Fruit fly (Drosophila melanogaster) whole organism, pupa: Measurements from ENCODE around the gene CG18233.

ENCODE experiments used
- CG10348 ChIP-seq: fragments of 200-800 bp; sonication (Bioruptor generic); IDR thresholded peaks from 2 replicates; pipeline ENCODE4 v1.3.6; 2022; ENCODE audit warnings: missing biosample characterization, missing genetic modification characterization
- CG12605 ChIP-seq: fragments of 200-800 bp; sonication (Bioruptor generic); IDR thresholded peaks from 2 replicates; pipeline ENCODE4 v1.3.6; 2022; ENCODE audit warnings: missing biosample characterization, missing genetic modification characterization
- CG13204 ChIP-seq: fragments of 200-800 bp; sonication (Bioruptor generic); optimal IDR thresholded peaks from 2 replicates; lab custom pipeline; 2018; ENCODE audit warnings: missing biosample characterization, mild to moderate bottlenecking, missing genetic modification characterization, moderate library complexity
- CG14655 ChIP-seq: fragments of 200-800 bp; sonication (Bioruptor generic); optimal IDR thresholded peaks from 3 replicates; lab custom pipeline; 2017; ENCODE audit warnings: mild to moderate bottlenecking, missing biosample characterization, missing genetic modification reagents, missing genetic modification characterization
- CG15710 ChIP-seq: fragments of 200-800 bp; sonication (Bioruptor generic); optimal IDR thresholded peaks from 2 replicates; lab custom pipeline; 2018; ENCODE audit warnings: missing biosample characterization, mild to moderate bottlenecking, missing genetic modification characterization, moderate library complexity
- CG17806 ChIP-seq: fragments of 200-800 bp; sonication (Bioruptor generic); optimal IDR thresholded peaks from 2 replicates; lab custom pipeline; 2018; ENCODE audit warnings: missing biosample characterization, mild to moderate bottlenecking, missing genetic modification characterization, moderate library complexity
- CG32121 ChIP-seq: fragments of 200-800 bp; sonication (Bioruptor generic); IDR thresholded peaks from 2 replicates; pipeline ENCODE4 v1.3.6; 2022; ENCODE audit warnings: missing biosample characterization, missing genetic modification characterization
- CG34367 ChIP-seq: fragments of 200-800 bp; sonication (Bioruptor generic); optimal IDR thresholded peaks from 2 replicates; lab custom pipeline; 2018; ENCODE audit warnings: missing biosample characterization, mild to moderate bottlenecking, missing genetic modification characterization
- CG4496 ChIP-seq: fragments of 200-800 bp; sonication (Bioruptor generic); IDR thresholded peaks from 3 replicates; pipeline ENCODE4 v1.3.6; 2022; ENCODE audit warnings: missing biosample characterization, missing genetic modification characterization
- CG8159 ChIP-seq: fragments of 200-800 bp; sonication (Bioruptor generic); optimal IDR thresholded peaks from 3 replicates; lab custom pipeline; 2018; ENCODE audit warnings: missing biosample characterization, mild to moderate bottlenecking, missing genetic modification characterization, moderate library complexity
- CG8301 ChIP-seq: fragments of 200-800 bp; sonication (Bioruptor generic); optimal IDR thresholded peaks from 2 replicates; lab custom pipeline; 2018; ENCODE audit warnings: missing biosample characterization, mild to moderate bottlenecking, missing genetic modification characterization
- CG9948 ChIP-seq: fragments of 200-800 bp; sonication (Bioruptor generic); optimal IDR thresholded peaks from 2 replicates; lab custom pipeline; 2018; ENCODE audit warnings: missing biosample characterization, mild to moderate bottlenecking, missing genetic modification characterization, moderate library complexity
- D1 ChIP-seq: fragments of 200-800 bp; sonication (Bioruptor generic); optimal IDR thresholded peaks from 2 replicates; lab custom pipeline; 2018; ENCODE audit warnings: missing biosample characterization, mild to moderate bottlenecking, missing genetic modification characterization, moderate library complexity
- EcR ChIP-seq: fragments of 200-800 bp; sonication (Bioruptor generic); optimal IDR thresholded peaks from 3 replicates; lab custom pipeline; 2019; ENCODE audit warnings: missing biosample characterization, missing genetic modification characterization, mild to moderate bottlenecking, moderate library complexity, missing genetic modification reagents
- Ets98B ChIP-seq: fragments of 200-800 bp; sonication (Bioruptor generic); IDR thresholded peaks from 2 replicates; pipeline ENCODE4 v1.3.6; 2022; ENCODE audit warnings: missing biosample characterization, missing genetic modification characterization
- Pif1A ChIP-seq: fragments of 200-800 bp; sonication (Bioruptor generic); optimal IDR thresholded peaks from 3 replicates; lab custom pipeline; 2016; ENCODE audit warnings: missing biosample characterization, missing genetic modification characterization
- Pif1B ChIP-seq: fragments of 200-800 bp; sonication (Bioruptor generic); optimal IDR thresholded peaks from 3 replicates; lab custom pipeline; 2016; ENCODE audit warnings: missing biosample characterization, missing genetic modification characterization
- Snoo ChIP-seq: fragments of 200-800 bp; sonication (Bioruptor generic); optimal IDR thresholded peaks from 3 replicates; lab custom pipeline; 2017; ENCODE audit warnings: missing biosample characterization, mild to moderate bottlenecking, missing genetic modification characterization, inconsistent platforms
- fd96Ca ChIP-seq: fragments of 200-800 bp; sonication (Bioruptor generic); IDR thresholded peaks from 3 replicates; pipeline ENCODE4 v1.3.6; 2022; ENCODE audit warnings: missing biosample characterization, missing genetic modification characterization
- gl ChIP-seq: fragments of 200-800 bp; sonication (Bioruptor generic); optimal IDR thresholded peaks from 2 replicates; lab custom pipeline; 2018; ENCODE audit warnings: missing biosample characterization, mild to moderate bottlenecking, missing genetic modification characterization
- rn ChIP-seq: fragments of 200-800 bp; sonication (Bioruptor generic); IDR thresholded peaks from 2 replicates; pipeline ENCODE4 v1.3.6; 2022; ENCODE audit warnings: missing biosample characterization, missing genetic modification characterization

CG18233 gene

dm6 chr3L:18638487-18638886, 33.2 kb downstream of the CG18233 start:
- peak; percentile 53 for TF ChIP-seq CG14655 (GFP tag; lab: Kevin White, UChicago)
- peak; percentile 13 for TF ChIP-seq Pif1A
- no peak for TF ChIP-seq CG4496
- no peak for TF ChIP-seq Ets98B (GFP tag; lab: Robert Waterston, UW)
- TF ChIP-seq CG8301 (tag; lab: Kevin White, UChicago), result peak; percentile 45
- TF ChIP-seq CG8159, result peak; percentile 1

DNA sequence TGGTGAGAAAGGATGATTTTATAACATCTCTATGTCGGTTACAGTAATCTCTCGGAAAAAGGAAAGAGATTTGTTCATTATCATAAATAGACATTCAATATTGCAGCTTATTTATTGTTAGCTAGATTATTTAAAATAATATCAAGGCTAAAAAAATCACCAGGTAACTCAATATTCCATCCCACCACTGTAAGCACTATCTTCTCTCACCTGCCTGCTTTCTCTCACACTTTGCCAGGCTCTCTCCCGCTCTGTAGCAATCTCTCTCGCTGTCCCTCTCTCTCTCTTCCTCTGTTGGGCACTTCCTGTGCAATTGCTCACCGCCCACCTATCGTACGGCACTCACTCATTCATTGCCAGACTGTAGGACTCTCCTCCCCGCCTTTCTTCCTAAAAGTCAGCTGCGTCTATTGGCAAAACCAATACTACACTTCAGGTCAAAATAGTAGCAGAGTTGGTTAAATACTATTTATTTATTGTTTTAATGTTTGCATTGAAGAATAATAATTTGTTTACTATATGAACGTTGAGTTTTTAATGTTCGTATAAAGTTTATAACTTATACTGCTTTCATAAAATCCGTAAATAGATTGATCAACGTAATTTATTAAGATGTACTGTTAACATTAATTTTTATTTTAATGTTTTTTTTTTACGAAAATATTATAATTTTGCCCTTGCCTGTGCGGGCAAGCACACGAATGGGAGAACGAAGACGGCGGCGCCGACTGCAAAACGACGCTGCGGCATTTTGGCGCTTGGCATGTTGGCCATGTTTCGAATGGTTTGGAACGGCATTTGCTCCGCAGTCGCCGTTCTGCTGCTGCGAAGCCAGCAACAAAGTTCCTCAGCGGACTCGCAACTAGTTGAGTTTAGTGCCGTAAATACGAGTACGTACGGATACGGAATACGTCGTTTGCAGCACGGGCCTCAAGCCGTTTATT, 35.6 kb downstream of the CG18233 start:
- TF ChIP-seq Pif1A, result peak; percentile 84
- TF ChIP-seq D1 (tag; lab: Kevin White, UChicago), result peak; percentile 15
- peak; percentile 90 for TF ChIP-seq CG9948 (tag; lab: Kevin White, UChicago)
- TF ChIP-seq rn, result peak; percentile 99
- peak; percentile 99 for TF ChIP-seq Ets98B (GFP tag; lab: Robert Waterston, UW)
- peak; percentile 87 for TF ChIP-seq Snoo (tag; lab: Kevin White, UChicago)
- TF ChIP-seq CG8159, result peak; percentile 86
- no peak for TF ChIP-seq EcR (GFP tag; lab: Kevin White, UChicago)
- TF ChIP-seq CG10348 (GFP tag; lab: Robert Waterston, UW), result peak; percentile 94
- peak; percentile 83 for TF ChIP-seq CG17806 (tag; lab: Kevin White, UChicago)
- peak; percentile 87 for TF ChIP-seq CG34367 (tag; lab: Kevin White, UChicago)
- TF ChIP-seq CG4496, result peak; percentile 99
- peak; percentile 96 for TF ChIP-seq CG14655 (GFP tag; lab: Kevin White, UChicago)
- peak; percentile 81 for TF ChIP-seq CG15710
- peak; percentile 82 for TF ChIP-seq Pif1B (GFP tag; lab: Kevin White, UChicago)
- TF ChIP-seq CG8301 (tag; lab: Kevin White, UChicago), result peak; percentile 96
- TF ChIP-seq CG32121, result peak; percentile 99
- TF ChIP-seq CG12605, result peak; percentile 98
- TF ChIP-seq fd96Ca, result peak; percentile 96
- TF ChIP-seq CG13204 (GFP tag; lab: Kevin White, UChicago), result peak; percentile 45
- TF ChIP-seq gl (tag; lab: Kevin White, UChicago), result peak; percentile 61

DNA sequence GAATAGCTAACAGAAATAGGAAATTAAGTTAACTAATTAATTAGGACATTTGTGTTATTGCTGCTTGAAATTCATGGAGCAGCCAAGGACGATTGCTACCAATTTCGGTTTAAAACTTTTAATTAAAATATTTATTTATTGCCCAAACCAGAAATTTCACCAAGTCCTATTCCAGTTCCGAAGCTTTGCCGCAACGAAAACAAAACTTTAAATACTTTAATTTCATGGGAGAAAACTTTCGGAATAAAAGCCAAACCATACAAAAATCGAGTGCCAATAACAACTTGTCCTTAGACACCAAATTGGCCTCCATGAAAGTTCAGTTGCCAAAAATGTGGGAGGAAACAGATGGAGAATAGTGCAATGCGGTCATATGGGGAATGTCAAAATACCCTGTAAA, 38.0 kb downstream of the CG18233 start:
- TF ChIP-seq Pif1B (GFP tag; lab: Kevin White, UChicago) (no peak), Pif1A (no peak), Ets98B (GFP tag; lab: Robert Waterston, UW) (no peak), rn (no peak), CG15710 (no peak), CG12605 (no peak), Snoo (tag; lab: Kevin White, UChicago) (no peak), CG9948 (tag; lab: Kevin White, UChicago) (no peak), CG8301 (tag; lab: Kevin White, UChicago) (no peak), CG8159 (no peak), CG34367 (tag; lab: Kevin White, UChicago) (no peak), fd96Ca (no peak), CG10348 (GFP tag; lab: Robert Waterston, UW) (no peak), EcR (GFP tag; lab: Kevin White, UChicago) (no peak), gl (tag; lab: Kevin White, UChicago) (no peak), CG17806 (tag; lab: Kevin White, UChicago) (no peak)

DNA sequence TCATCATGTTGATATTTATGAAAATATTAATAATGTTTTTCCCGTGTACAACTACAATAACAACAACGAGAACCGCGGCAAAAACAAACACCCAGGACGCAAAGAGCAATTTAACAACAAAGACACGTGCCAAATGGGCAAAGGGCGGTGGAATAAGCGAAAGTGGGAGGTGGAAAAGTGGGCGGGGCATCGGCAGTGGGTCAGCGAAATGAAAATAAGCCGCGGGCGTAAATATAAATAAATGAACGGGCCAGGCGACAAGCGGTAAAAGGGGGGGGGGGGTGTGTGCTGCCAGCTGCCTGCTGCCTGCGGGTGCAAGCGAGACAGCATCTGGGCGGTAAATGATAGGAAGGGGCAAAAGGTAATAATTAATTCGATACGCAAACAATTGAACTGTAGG, 48.5 kb downstream of the CG18233 start:
- no peak for TF ChIP-seq CG9948 (tag; lab: Kevin White, UChicago)
- no peak for TF ChIP-seq CG32121
